Worm (Caenorhabditis elegans): Measurements from ENCODE around the gene cyp-13A10.

cyp-13A10 gene

ce11 chrII:9686663-9687193 lies 24.0 kb upstream of the cyp-13A10 start, which contains the start of gene ZK1320.9:
TSS of gene ZK1320.9 (minus strand) at chrII:9686713.
- TF ChIP-seq ztf-23 (GFP tag; IDR thresholded peaks at IDR 0.05) (no peak), med-1 (GFP tag; optimal IDR thresholded peaks at IDR 0.05; ENCODE audit: insufficient read depth) (no peak), klf-2 (GFP tag; conservative IDR thresholded peaks at IDR 0.05) (no peak), T22C8.4 (GFP tag; IDR thresholded peaks at IDR 0.05) (no peak), ztf-29 (GFP tag; IDR thresholded peaks at IDR 0.05) (no peak), flt-1 (GFP tag; IDR thresholded peaks at IDR 0.05) (no peak), cog-1 (tag; optimal IDR thresholded peaks at IDR 0.05) (no peak), tab-1 (GFP tag; IDR thresholded peaks at IDR 0.05) (no peak)

ce11 chrII:9684175-9684574 lies 21.5 kb upstream of the cyp-13A10 start:
- TF ChIP-seq tab-1 (GFP tag; IDR thresholded peaks at IDR 0.05), result no peak
- TF ChIP-seq klf-2 (GFP tag; conservative IDR thresholded peaks at IDR 0.05), result no peak
- no peak for TF ChIP-seq T22C8.4 (GFP tag; IDR thresholded peaks at IDR 0.05)
- TF ChIP-seq flt-1 (GFP tag; IDR thresholded peaks at IDR 0.05), result no peak
- no peak for TF ChIP-seq med-1 (GFP tag; optimal IDR thresholded peaks at IDR 0.05; ENCODE audit: insufficient read depth)
- no peak for TF ChIP-seq cog-1 (tag; optimal IDR thresholded peaks at IDR 0.05)
- TF ChIP-seq ztf-23 (GFP tag; IDR thresholded peaks at IDR 0.05), result no peak
- TF ChIP-seq ztf-29 (GFP tag; IDR thresholded peaks at IDR 0.05), result no peak
- TF ChIP-seq ref-1 (GFP tag; conservative IDR thresholded peaks at IDR 0.05), result no peak

- TF ChIP-seq ztf-29 (GFP tag; IDR thresholded peaks at IDR 0.05) (no peak), ztf-23 (GFP tag; IDR thresholded peaks at IDR 0.05) (no peak), flt-1 (GFP tag; IDR thresholded peaks at IDR 0.05) (no peak), klf-2 (GFP tag; conservative IDR thresholded peaks at IDR 0.05) (no peak), tab-1 (GFP tag; IDR thresholded peaks at IDR 0.05) (no peak), med-1 (GFP tag; optimal IDR thresholded peaks at IDR 0.05; ENCODE audit: insufficient read depth) (no peak), ref-1 (GFP tag; conservative IDR thresholded peaks at IDR 0.05) (no peak), T22C8.4 (GFP tag; IDR thresholded peaks at IDR 0.05) (no peak), cog-1 (tag; optimal IDR thresholded peaks at IDR 0.05) (no peak)
Measured at ce11 chrII:9682044-9682443, 19.4 kb upstream of the cyp-13A10 start.

ce11 chrII:9680493-9680892 lies 17.8 kb upstream of the cyp-13A10 start, which contains the start of gene ZK1320.13:
TSS of gene ZK1320.13 (plus strand) at chrII:9680793.
- TF ChIP-seq ref-1 (GFP tag; conservative IDR thresholded peaks at IDR 0.05) (no peak), ztf-29 (GFP tag; IDR thresholded peaks at IDR 0.05) (no peak), flt-1 (GFP tag; IDR thresholded peaks at IDR 0.05) (no peak), klf-2 (GFP tag; conservative IDR thresholded peaks at IDR 0.05) (no peak), tab-1 (GFP tag; IDR thresholded peaks at IDR 0.05) (no peak), T22C8.4 (GFP tag; IDR thresholded peaks at IDR 0.05) (no peak), cog-1 (tag; optimal IDR thresholded peaks at IDR 0.05) (no peak), med-1 (GFP tag; optimal IDR thresholded peaks at IDR 0.05; ENCODE audit: insufficient read depth) (no peak), ztf-23 (GFP tag; IDR thresholded peaks at IDR 0.05) (no peak)

ce11 chrII:9679842-9680241 lies 17.2 kb upstream of the cyp-13A10 start:
- no peak for TF ChIP-seq ztf-29 (GFP tag; IDR thresholded peaks at IDR 0.05)
- no peak for TF ChIP-seq ztf-23 (GFP tag; IDR thresholded peaks at IDR 0.05)
- TF ChIP-seq ref-1 (GFP tag; conservative IDR thresholded peaks at IDR 0.05), result no peak
- no peak for TF ChIP-seq klf-2 (GFP tag; conservative IDR thresholded peaks at IDR 0.05)
- TF ChIP-seq cog-1 (tag; optimal IDR thresholded peaks at IDR 0.05), result no peak

ce11 chrII:9677470-9677869 lies 14.8 kb upstream of the cyp-13A10 start:
- TF ChIP-seq klf-2 (GFP tag; conservative IDR thresholded peaks at IDR 0.05) (no peak), ztf-29 (GFP tag; IDR thresholded peaks at IDR 0.05) (no peak)

ce11 chrII:9674678-9675077 lies 12.0 kb upstream of the cyp-13A10 start, which contains the start of gene arc-1:
TSS of gene arc-1 (plus strand) at chrII:9674978.
- TF ChIP-seq tab-1 (GFP tag; IDR thresholded peaks at IDR 0.05) (no peak), ztf-23 (GFP tag; IDR thresholded peaks at IDR 0.05) (no peak), klf-2 (GFP tag; conservative IDR thresholded peaks at IDR 0.05) (no peak), ref-1 (GFP tag; conservative IDR thresholded peaks at IDR 0.05) (no peak), flt-1 (GFP tag; IDR thresholded peaks at IDR 0.05) (no peak), cog-1 (tag; optimal IDR thresholded peaks at IDR 0.05) (no peak), med-1 (GFP tag; optimal IDR thresholded peaks at IDR 0.05; ENCODE audit: insufficient read depth) (no peak), ztf-29 (GFP tag; IDR thresholded peaks at IDR 0.05) (no peak), T22C8.4 (GFP tag; IDR thresholded peaks at IDR 0.05) (no peak)

- TF ChIP-seq med-1 (GFP tag; optimal IDR thresholded peaks at IDR 0.05; ENCODE audit: insufficient read depth) (no peak), klf-2 (GFP tag; conservative IDR thresholded peaks at IDR 0.05) (no peak), ref-1 (GFP tag; conservative IDR thresholded peaks at IDR 0.05) (no peak), flt-1 (GFP tag; IDR thresholded peaks at IDR 0.05) (no peak), tab-1 (GFP tag; IDR thresholded peaks at IDR 0.05) (no peak), cog-1 (tag; optimal IDR thresholded peaks at IDR 0.05) (no peak), ztf-23 (GFP tag; IDR thresholded peaks at IDR 0.05) (no peak), ztf-29 (GFP tag; IDR thresholded peaks at IDR 0.05) (no peak), T22C8.4 (GFP tag; IDR thresholded peaks at IDR 0.05) (no peak)
Measured at ce11 chrII:9671308-9671707, 8.6 kb upstream of the cyp-13A10 start, which contains the start of gene ZK1320.7. TSS of gene ZK1320.7 (plus strand) at chrII:9671608.

- TF ChIP-seq flt-1 (GFP tag; IDR thresholded peaks at IDR 0.05) (no peak), T22C8.4 (GFP tag; IDR thresholded peaks at IDR 0.05) (0 out of 2 replicates have a peak, but pooled peaks have one; percentile 23)
Measured at ce11 chrII:9668959-9669358, 6.3 kb upstream of the cyp-13A10 start, which contains the start of gene taf-8. TSS of gene taf-8 (plus strand) at chrII:9669318.

ce11 chrII:9667382-9667781 lies 4.7 kb upstream of the cyp-13A10 start, which contains the start of gene ZK1320.11:
TSS of gene ZK1320.11 (plus strand) at chrII:9667624.
- TF ChIP-seq med-1 (GFP tag; optimal IDR thresholded peaks at IDR 0.05; ENCODE audit: insufficient read depth) (no peak), tab-1 (GFP tag; IDR thresholded peaks at IDR 0.05) (no peak), T22C8.4 (GFP tag; IDR thresholded peaks at IDR 0.05) (no peak), klf-2 (GFP tag; conservative IDR thresholded peaks at IDR 0.05) (no peak), ztf-23 (GFP tag; IDR thresholded peaks at IDR 0.05) (no peak), ztf-29 (GFP tag; IDR thresholded peaks at IDR 0.05) (no peak), flt-1 (GFP tag; IDR thresholded peaks at IDR 0.05) (no peak), cog-1 (tag; optimal IDR thresholded peaks at IDR 0.05) (no peak), ref-1 (GFP tag; conservative IDR thresholded peaks at IDR 0.05) (no peak)

Measured in whole organism, midembryonic.